Worm (Caenorhabditis elegans) whole organism, L3 larva: ENCODE results near the gene C16A11.4.

Experiments
- ceh-28 ChIP-seq: fragments of 150-350 bp; optimal IDR thresholded peaks from 2 replicates; lab custom pipeline; 2014; ENCODE audit warnings: missing biosample characterization, missing genetic modification reagents, missing genetic modification characterization
- nfya-1 ChIP-seq: sonication (generic microtip); optimal IDR thresholded peaks from 2 replicates; lab custom pipeline; 2017; ENCODE audit warnings: missing genetic modification characterization, mild to moderate bottlenecking, missing compliant biosample characterization, antibody characterized with exemption, moderate library complexity; ENCODE audit not compliant: insufficient read depth
- nhr-12 ChIP-seq: fragments of 150-350 bp; optimal IDR thresholded peaks from 2 replicates; lab custom pipeline; 2014; ENCODE audit warnings: missing biosample characterization, missing genetic modification characterization
- nhr-28 ChIP-seq: fragments of 150-350 bp; optimal IDR thresholded peaks from 2 replicates; lab custom pipeline; 2014; ENCODE audit warnings: missing biosample characterization, missing genetic modification characterization
- nhr-77 ChIP-seq: fragments of 150-350 bp; optimal IDR thresholded peaks from 2 replicates; lab custom pipeline; 2014; ENCODE audit warnings: missing biosample characterization, missing genetic modification characterization
- sea-2 ChIP-seq: fragments of 150-350 bp; sonication (generic microtip); optimal IDR thresholded peaks from 4 replicates; lab custom pipeline; 2014; ENCODE audit warnings: missing biosample characterization, missing genetic modification reagents, missing genetic modification characterization
- skn-1 ChIP-seq: fragments of 150-350 bp; optimal IDR thresholded peaks from 2 replicates; lab custom pipeline; 2014; ENCODE audit warnings: missing biosample characterization, missing genetic modification characterization
- tbx-2 ChIP-seq: sonication (generic microtip); optimal IDR thresholded peaks from 2 replicates; lab custom pipeline; 2016; ENCODE audit warnings: mild to moderate bottlenecking, missing genetic modification characterization, missing compliant biosample characterization
- unc-39 ChIP-seq: sonication (generic microtip); optimal IDR thresholded peaks from 4 replicates; lab custom pipeline; 2017; ENCODE audit warnings: missing biosample characterization, missing genetic modification characterization
- unc-62 ChIP-seq: fragments of 150-350 bp; sonication (generic microtip); optimal IDR thresholded peaks from 4 replicates; lab custom pipeline; 2014; ENCODE audit warnings: missing biosample characterization, missing genetic modification reagents, missing genetic modification characterization
- ztf-11 ChIP-seq: fragments of 150-350 bp; optimal IDR thresholded peaks from 2 replicates; lab custom pipeline; 2014; ENCODE audit warnings: missing biosample characterization, missing genetic modification characterization

ce11 chrII:4183979-4184378, 42.9 kb upstream of the C16A11.4 start:
- no peak for TF ChIP-seq nhr-28 (tag; lab: Kevin White, UChicago)
- TF ChIP-seq nfya-1 (tag; lab: Kevin White, UChicago), result no peak
- no peak for TF ChIP-seq ceh-28 (tag; lab: Kevin White, UChicago)
- TF ChIP-seq ztf-11 (tag; lab: Kevin White, UChicago), result no peak
- no peak for TF ChIP-seq nhr-12
- no peak for TF ChIP-seq sea-2 (GFP tag; lab: Kevin White, UChicago)
- no peak for TF ChIP-seq tbx-2
- TF ChIP-seq unc-39 (tag; lab: Kevin White, UChicago), result no peak
- no peak for TF ChIP-seq skn-1 (tag; lab: Kevin White, UChicago)
- TF ChIP-seq nhr-77 (tag; lab: Kevin White, UChicago), result no peak
- no peak for TF ChIP-seq unc-62 (GFP tag; lab: Kevin White, UChicago)
